Worm (Caenorhabditis elegans): ENCODE measurements around the gene Y57G11C.20.

Gene Y57G11C.20

ce11 chrIV:14797849-14798248, 45.3 kb upstream of the Y57G11C.20 start, which contains the start of gene arl-8:
TSS of gene arl-8 (plus strand) at chrIV:14798149.
- TF ChIP-seq mdl-1 (tag; optimal IDR thresholded peaks at IDR 0.05): no peak
- TF ChIP-seq aly-2 (tag; optimal IDR thresholded peaks at IDR 0.05): no peak
- TF ChIP-seq snpc-4 (tag; optimal IDR thresholded peaks at IDR 0.05): no peak
- TF ChIP-seq blmp-1 (tag; optimal IDR thresholded peaks at IDR 0.05): no peak
- TF ChIP-seq hlh-17 (GFP tag; optimal IDR thresholded peaks at IDR 0.05; ENCODE audit: borderline replicate concordance): no peak
- no peak for TF ChIP-seq ztf-11 (tag; optimal IDR thresholded peaks at IDR 0.05)
- no peak for TF ChIP-seq snu-23 (GFP tag; optimal IDR thresholded peaks at IDR 0.05)
- no peak for TF ChIP-seq nhr-90 (tag; optimal IDR thresholded peaks at IDR 0.05; ENCODE audit: poor library complexity)
- TF ChIP-seq ceh-90 (tag; optimal IDR thresholded peaks at IDR 0.05): no peak

ce11 chrIV:14799186-14799585, 44.0 kb upstream of the Y57G11C.20 start, which contains the start of gene Y57G11C.14:
TSS of gene Y57G11C.14 (plus strand) at chrIV:14799311.
- TF ChIP-seq ama-1 (optimal IDR thresholded peaks at IDR 0.05) (peak; percentile 4), sptf-1 (tag; optimal IDR thresholded peaks at IDR 0.05) (no peak)

DNA sequence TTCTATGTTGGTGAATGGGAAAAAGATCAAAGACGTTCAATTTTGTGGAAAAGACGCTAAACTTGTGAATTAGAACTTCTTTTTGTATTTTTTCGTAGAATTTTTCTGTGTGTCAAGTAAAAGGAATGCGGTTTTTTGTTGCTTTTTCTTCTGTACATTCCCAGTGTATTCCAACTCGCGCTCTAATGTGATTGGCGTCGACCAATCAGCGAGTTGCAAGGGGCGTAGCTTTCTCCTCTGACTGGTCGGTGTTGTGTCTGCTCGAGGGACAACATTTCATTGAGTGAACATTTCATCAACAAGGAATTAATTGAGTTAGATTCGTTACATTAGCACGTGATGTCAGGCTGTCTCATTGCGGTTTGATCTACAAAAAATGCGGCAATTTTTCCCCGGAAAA, 42.2 kb upstream of the Y57G11C.20 start:
- TF ChIP-seq tbx-2 (tag; optimal IDR thresholded peaks at IDR 0.05) (no peak), skn-1 (tag; optimal IDR thresholded peaks at IDR 0.05) (no peak), nhr-84 (tag; optimal IDR thresholded peaks at IDR 0.05) (no peak), lin-15B (tag; optimal IDR thresholded peaks at IDR 0.05) (no peak), nhr-20 (tag; optimal IDR thresholded peaks at IDR 0.05) (no peak), fkh-4 (tag; optimal IDR thresholded peaks at IDR 0.05; ENCODE audit: borderline replicate concordance) (no peak), dsc-1 (tag; optimal IDR thresholded peaks at IDR 0.05) (no peak), rnt-1 (tag; optimal IDR thresholded peaks at IDR 0.05) (no peak), nhr-28 (tag; optimal IDR thresholded peaks at IDR 0.05) (no peak), pag-3 (tag; optimal IDR thresholded peaks at IDR 0.05; ENCODE audit: borderline replicate concordance, insufficient read depth) (no peak), efl-1 (optimal IDR thresholded peaks at IDR 0.05) (no peak), efl-1 (GFP tag; optimal IDR thresholded peaks at IDR 0.05 in 1 of 2) (no peak), ets-5 (GFP tag; IDR thresholded peaks at IDR 0.05) (no peak), nhr-11 (tag; optimal IDR thresholded peaks at IDR 0.05) (no peak), Y116A8C.19 (tag; optimal IDR thresholded peaks at IDR 0.05; ENCODE audit: borderline replicate concordance) (no peak), snu-23 (GFP tag; optimal IDR thresholded peaks at IDR 0.05) (no peak), fos-1 (tag; optimal IDR thresholded peaks at IDR 0.05) (no peak)

ce11 chrIV:14802316-14802715, 40.8 kb upstream of the Y57G11C.20 start, which contains the start of gene Y57G11C.1142:
TSS of gene Y57G11C.1142 (plus strand) at chrIV:14802616.
- TF ChIP-seq nhr-71 (tag; optimal IDR thresholded peaks at IDR 0.05) (no peak), skn-1 (tag; optimal IDR thresholded peaks at IDR 0.05) (no peak), zip-4 (GFP tag; optimal IDR thresholded peaks at IDR 0.05) (no peak), aha-1 (tag; optimal IDR thresholded peaks at IDR 0.05) (no peak), mef-2 (tag; optimal IDR thresholded peaks at IDR 0.05) (no peak), pag-3 (tag; optimal IDR thresholded peaks at IDR 0.05; ENCODE audit: borderline replicate concordance, insufficient read depth) (no peak), fos-1 (tag; optimal IDR thresholded peaks at IDR 0.05) (no peak), fkh-10 (GFP tag; optimal IDR thresholded peaks at IDR 0.05) (no peak), nhr-76 (tag; optimal IDR thresholded peaks at IDR 0.05) (no peak), C04F5.9 (tag; optimal IDR thresholded peaks at IDR 0.05) (no peak), zag-1 (tag; optimal IDR thresholded peaks at IDR 0.05) (no peak), dpl-1 (GFP tag; optimal IDR thresholded peaks at IDR 0.05) (no peak), fkh-8 (tag; optimal IDR thresholded peaks at IDR 0.05) (no peak), C34B4.2 (tag; optimal IDR thresholded peaks at IDR 0.05) (no peak), grh-1 (GFP tag; IDR thresholded peaks at IDR 0.05) (no peak), tlp-1 (tag; optimal IDR thresholded peaks at IDR 0.05) (no peak), mdl-1 (tag; optimal IDR thresholded peaks at IDR 0.05) (no peak), snpc-4 (tag; optimal IDR thresholded peaks at IDR 0.05) (no peak), vab-15 (tag; optimal IDR thresholded peaks at IDR 0.05) (no peak)

All from whole organism, L1 larva.